Worm (Caenorhabditis elegans): ENCODE measurements around the gene C50B6.1.

The C50B6.1 gene

DNA sequence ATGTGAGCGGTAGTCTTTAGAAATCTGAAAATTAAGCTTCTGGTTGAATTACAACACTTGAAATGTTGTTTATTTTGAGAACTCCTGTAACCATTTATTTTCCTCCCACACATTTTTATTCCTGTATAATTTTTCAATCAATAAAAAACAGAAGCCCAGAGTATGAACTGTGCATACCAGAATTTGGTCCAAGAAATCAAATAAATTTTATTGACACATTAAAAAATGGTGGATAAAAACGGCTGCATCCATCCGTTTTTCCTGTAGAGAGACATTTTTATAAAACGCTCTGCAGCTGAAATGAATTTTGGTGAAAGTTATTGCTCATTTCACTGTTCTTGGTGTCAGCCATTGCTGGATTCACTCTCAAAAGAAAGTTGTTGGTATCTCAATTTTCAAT is 11.5 kb upstream of the C50B6.1 start, which contains the start of gene C26E1.1:
C26E1.1 (plus strand) TSS at position 301 of the 400 bp plus-strand sequence.
- TF ChIP-seq sma-9 (GFP tag; optimal IDR thresholded peaks at IDR 0.05) = no peak
- no peak for TF ChIP-seq sma-9 (tag; optimal IDR thresholded peaks at IDR 0.05)
- no peak for TF ChIP-seq skn-1 (tag; optimal IDR thresholded peaks at IDR 0.05)
- TF ChIP-seq ZK546.5 (tag; optimal IDR thresholded peaks at IDR 0.05) = no peak
- TF ChIP-seq sma-3 (GFP tag; optimal IDR thresholded peaks at IDR 0.05) = no peak
- no peak for TF ChIP-seq R02D3.7 (tag; optimal IDR thresholded peaks at IDR 0.05)
- no peak for TF ChIP-seq F13H6.1 (tag; optimal IDR thresholded peaks at IDR 0.05)
- no peak for TF ChIP-seq crh-2 (tag; optimal IDR thresholded peaks at IDR 0.05)

DNA sequence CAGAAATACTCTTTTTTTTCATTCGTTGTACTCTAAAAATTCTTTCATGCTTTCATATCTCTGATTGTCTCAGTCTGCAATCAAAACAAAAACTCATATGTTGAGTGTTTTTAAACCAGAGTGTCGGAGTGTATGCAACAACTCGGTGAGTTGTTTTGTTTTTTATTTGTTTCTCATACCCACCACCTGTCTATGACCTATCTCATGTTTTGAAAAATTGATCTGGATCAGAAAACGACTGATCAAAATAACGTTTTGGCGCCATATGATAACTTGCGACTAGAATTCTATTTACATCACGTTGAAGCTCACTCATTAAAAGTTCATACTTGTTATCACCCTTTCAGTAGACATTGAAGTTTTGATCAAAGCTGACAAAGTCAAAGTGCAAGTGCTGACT is 10.0 kb upstream of the C50B6.1 start:
- no peak for TF ChIP-seq gmeb-1 (tag; optimal IDR thresholded peaks at IDR 0.05)
- TF ChIP-seq nhr-129 (tag; optimal IDR thresholded peaks at IDR 0.05) = peak; percentile 56

DNA sequence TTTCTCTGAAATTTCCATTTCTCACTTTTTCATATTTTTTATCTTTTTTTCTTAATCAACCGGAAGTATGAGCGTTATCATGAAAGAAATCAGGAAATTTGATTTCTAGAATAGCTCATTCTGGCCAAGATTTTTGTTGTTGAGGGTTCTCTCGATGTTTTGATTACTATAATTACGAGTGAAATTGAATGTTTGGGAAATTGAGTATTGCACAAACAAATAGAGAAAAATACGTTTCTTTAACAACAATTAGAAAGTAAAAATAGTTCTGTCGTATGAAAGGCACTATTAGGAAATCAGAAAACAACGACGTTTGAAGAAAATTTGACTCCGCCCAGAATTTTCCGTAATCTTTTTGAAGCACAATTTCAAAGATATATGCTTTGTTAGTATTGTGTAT is 9.3 kb upstream of the C50B6.1 start:
- TF ChIP-seq egl-27 (tag; optimal IDR thresholded peaks at IDR 0.05) = no peak
- TF ChIP-seq lin-39 (tag; optimal IDR thresholded peaks at IDR 0.05) = no peak
- no peak for TF ChIP-seq nhr-6 (tag; optimal IDR thresholded peaks at IDR 0.05)
- TF ChIP-seq blmp-1 (tag; optimal IDR thresholded peaks at IDR 0.05; ENCODE audit: insufficient read depth) = no peak
- no peak for TF ChIP-seq crh-2 (tag; optimal IDR thresholded peaks at IDR 0.05)
- TF ChIP-seq alr-1 (tag; optimal IDR thresholded peaks at IDR 0.05) = no peak
- TF ChIP-seq Y55F3AM.14 (GFP tag; optimal IDR thresholded peaks at IDR 0.05) = no peak
- no peak for TF ChIP-seq skn-1 (tag; optimal IDR thresholded peaks at IDR 0.05)
- TF ChIP-seq ama-1 (optimal IDR thresholded peaks at IDR 0.05) = no peak
- no peak for TF ChIP-seq nhr-12 (tag; optimal IDR thresholded peaks at IDR 0.05)
- TF ChIP-seq unc-39 (tag; optimal IDR thresholded peaks at IDR 0.05) = no peak

DNA sequence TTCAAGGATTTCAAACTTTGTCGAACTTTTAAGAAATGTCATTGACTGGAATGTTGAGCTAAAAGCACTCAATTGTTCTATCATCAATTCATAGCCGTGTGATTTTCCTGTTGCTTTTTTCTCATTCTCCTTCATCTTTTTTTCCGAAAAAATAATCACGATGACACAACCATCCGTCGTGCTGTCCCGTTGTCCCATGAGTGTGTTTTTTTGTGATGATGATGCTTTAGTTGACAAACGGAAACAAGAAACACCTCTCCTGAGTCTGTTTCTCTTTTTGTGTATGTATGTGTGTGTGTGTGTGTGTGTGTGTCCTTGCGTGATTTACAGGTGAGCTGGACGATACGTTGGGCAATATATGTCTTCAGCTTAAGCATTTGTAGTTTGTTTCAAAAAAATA is 8.2 kb upstream of the C50B6.1 start:
- peak; percentile 10 for TF ChIP-seq nhr-129 (tag; optimal IDR thresholded peaks at IDR 0.05)
- no peak for TF ChIP-seq lin-39 (tag; optimal IDR thresholded peaks at IDR 0.05)
- TF ChIP-seq ama-1 (optimal IDR thresholded peaks at IDR 0.05) = no peak

DNA sequence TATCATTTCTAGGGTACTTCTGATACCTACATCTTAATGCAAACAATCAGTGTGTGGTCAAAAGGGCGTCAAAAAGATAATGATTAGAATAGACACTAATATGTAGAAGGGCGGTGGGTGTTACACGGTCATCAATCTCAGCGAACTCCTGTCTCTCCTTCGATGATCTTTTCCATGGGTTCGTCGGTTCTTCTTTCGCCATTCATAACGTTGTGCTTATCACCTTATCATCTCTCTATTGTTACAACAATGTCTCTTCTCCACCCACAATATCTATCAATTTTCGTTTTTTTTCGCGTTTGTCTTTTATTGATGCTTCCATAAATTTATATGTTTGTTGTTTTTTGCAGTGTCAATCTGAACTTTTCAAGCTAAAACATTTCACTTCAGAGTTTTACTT is 7.3 kb upstream of the C50B6.1 start, which contains the start of gene ceh-79:
ceh-79 (plus strand) TSS at position 391 of the 400 bp plus-strand sequence.
- no peak for TF ChIP-seq ZK546.5 (tag; optimal IDR thresholded peaks at IDR 0.05)
- TF ChIP-seq sma-9 (GFP tag; optimal IDR thresholded peaks at IDR 0.05) = peak; percentile 25
- no peak for TF ChIP-seq sma-9 (tag; optimal IDR thresholded peaks at IDR 0.05)
- TF ChIP-seq fos-1 (tag; optimal IDR thresholded peaks at IDR 0.05) = peak; percentile 12

DNA sequence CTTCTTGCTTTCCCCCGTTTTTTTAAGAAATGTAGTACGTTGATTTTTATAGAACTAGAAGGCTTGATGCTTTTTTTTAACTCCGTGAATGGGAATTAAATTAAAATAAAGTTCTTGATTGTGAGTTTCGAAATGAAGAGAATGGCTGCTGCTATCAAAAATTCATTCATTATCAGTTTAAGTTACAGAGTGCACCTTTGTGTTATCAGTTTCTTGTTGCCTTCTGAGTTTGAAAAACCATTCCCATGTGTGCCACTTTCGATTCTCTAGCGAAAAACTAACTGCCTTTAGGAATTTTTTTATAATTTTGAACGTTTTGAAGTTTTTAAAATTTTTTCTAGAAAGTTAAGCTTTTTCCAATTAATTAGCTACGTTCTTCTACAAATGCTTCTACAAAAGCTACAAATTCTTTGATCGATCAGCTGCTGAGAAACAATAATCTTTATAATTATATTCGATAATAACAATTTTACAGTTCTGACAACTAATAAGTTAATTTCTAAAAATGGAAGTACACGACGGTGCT is 4.0 kb upstream of the C50B6.1 start, which contains the start of gene C26E1.2:
C26E1.2 (plus strand) TSS at position 476 of the 526 bp plus-strand sequence.
- TF ChIP-seq crh-2 (tag; optimal IDR thresholded peaks at IDR 0.05) (peak; percentile 25), gmeb-1 (tag; optimal IDR thresholded peaks at IDR 0.05) (peak; percentile 12), nhr-6 (tag; optimal IDR thresholded peaks at IDR 0.05) (no peak), fos-1 (tag; optimal IDR thresholded peaks at IDR 0.05) (peak; percentile 81)

DNA sequence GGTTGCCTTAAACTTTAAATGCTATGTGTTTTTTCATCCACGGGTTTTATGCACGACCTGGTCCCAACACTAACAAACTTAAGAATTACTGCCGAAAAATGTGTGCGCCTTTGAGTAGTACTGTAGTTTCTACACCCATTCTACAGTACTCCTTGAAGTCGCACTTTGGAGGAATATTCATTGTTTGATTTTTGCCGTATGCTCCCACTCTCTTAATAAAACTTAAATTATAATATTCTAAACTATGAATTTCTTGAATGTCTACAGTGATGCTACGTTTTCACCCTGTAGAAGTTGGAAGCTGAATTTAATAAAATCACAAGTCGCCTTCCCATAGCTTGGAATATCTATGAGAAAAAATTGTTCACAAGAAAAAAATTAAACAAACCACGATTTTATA is 1.1 kb downstream of the C50B6.1 start:
- no peak for TF ChIP-seq ama-1 (optimal IDR thresholded peaks at IDR 0.05)
- TF ChIP-seq F13H6.1 (tag; optimal IDR thresholded peaks at IDR 0.05) = no peak
- TF ChIP-seq sma-9 (GFP tag; optimal IDR thresholded peaks at IDR 0.05) = no peak
- TF ChIP-seq sma-9 (tag; optimal IDR thresholded peaks at IDR 0.05) = no peak
- no peak for TF ChIP-seq ZK546.5 (tag; optimal IDR thresholded peaks at IDR 0.05)
- TF ChIP-seq skn-1 (tag; optimal IDR thresholded peaks at IDR 0.05) = no peak
- TF ChIP-seq fos-1 (tag; optimal IDR thresholded peaks at IDR 0.05) = no peak
- no peak for TF ChIP-seq sma-3 (GFP tag; optimal IDR thresholded peaks at IDR 0.05)
- no peak for TF ChIP-seq nhr-21 (tag; optimal IDR thresholded peaks at IDR 0.05)
- no peak for TF ChIP-seq unc-62 (GFP tag; optimal IDR thresholded peaks at IDR 0.05)

DNA sequence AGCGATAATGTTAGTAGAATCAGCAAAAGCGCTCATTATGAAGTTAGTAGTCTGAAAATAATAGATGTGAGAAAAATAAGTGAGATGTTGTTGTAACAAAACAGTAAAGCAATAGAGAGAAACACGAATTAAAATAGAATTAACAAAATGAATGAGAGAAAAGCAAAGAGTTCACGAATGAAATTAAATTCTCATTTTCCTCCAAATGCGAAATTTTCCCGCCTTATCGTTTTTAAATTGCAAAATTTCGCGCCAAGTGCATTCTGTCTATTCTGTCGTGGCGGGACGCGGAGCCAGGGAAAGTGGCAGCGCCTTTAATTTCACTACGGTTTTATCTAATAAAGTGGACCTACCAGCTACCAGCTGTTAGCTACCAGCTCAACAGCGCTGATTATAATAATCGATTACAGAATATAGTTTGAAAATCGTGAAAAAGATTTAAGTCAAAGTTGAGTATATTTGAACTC is 3.5 kb downstream of the C50B6.1 start, which contains the start of gene nasp-2:
nasp-2 (minus strand) TSS at position 51 of the 467 bp plus-strand sequence.
- TF ChIP-seq sma-3 (GFP tag; optimal IDR thresholded peaks at IDR 0.05) (no peak), unc-55 (GFP tag; optimal IDR thresholded peaks at IDR 0.05) (no peak), ZK546.5 (tag; optimal IDR thresholded peaks at IDR 0.05) (no peak), lin-13 (GFP tag; optimal IDR thresholded peaks at IDR 0.05) (no peak), R02D3.7 (tag; optimal IDR thresholded peaks at IDR 0.05) (no peak), nhr-77 (tag; optimal IDR thresholded peaks at IDR 0.05) (no peak), nhr-11 (tag; optimal IDR thresholded peaks at IDR 0.05) (no peak), nhr-129 (tag; optimal IDR thresholded peaks at IDR 0.05) (no peak), gmeb-1 (tag; optimal IDR thresholded peaks at IDR 0.05) (peak; percentile 57)
